Worm (Caenorhabditis elegans) whole organism, L1 larva: ENCODE data around the gene sri-50.

ENCODE experiments used
- C16A3.4 ChIP-seq: fragments of 150-350 bp; optimal IDR thresholded peaks from 2 replicates; lab custom pipeline; 2014; ENCODE audit warnings: missing biosample characterization, missing genetic modification characterization
- aly-2 ChIP-seq: fragments of 150-350 bp; optimal IDR thresholded peaks from 2 replicates; lab custom pipeline; 2014; ENCODE audit warnings: missing biosample characterization, missing genetic modification characterization
- ama-1 ChIP-seq: fragments of 150-350 bp; optimal IDR thresholded peaks from 2 replicates; lab custom pipeline; 2014
- ceh-8 ChIP-seq: fragments of 200-800 bp; sonication (Bioruptor generic); optimal IDR thresholded peaks from 2 replicates; lab custom pipeline; 2018; ENCODE audit warnings: mild to moderate bottlenecking, missing genetic modification characterization, moderate library complexity, missing compliant biosample characterization
- ceh-90 ChIP-seq: sonication (generic microtip); optimal IDR thresholded peaks from 2 replicates; lab custom pipeline; 2016; ENCODE audit warnings: missing genetic modification characterization, missing compliant biosample characterization
- dsc-1 ChIP-seq: sonication (generic microtip); optimal IDR thresholded peaks from 2 replicates; lab custom pipeline; 2016; ENCODE audit warnings: mild to moderate bottlenecking, missing genetic modification characterization, missing compliant biosample characterization
- efl-3 ChIP-seq: fragments of 200-800 bp; sonication (Bioruptor generic); optimal IDR thresholded peaks from 2 replicates; lab custom pipeline; 2018; ENCODE audit warnings: mild to moderate bottlenecking, missing genetic modification characterization, missing compliant biosample characterization
- elt-3 ChIP-seq, 6 experiments: fragments of 150-350 bp in 1 of 6; sonication (generic microtip); optimal IDR thresholded peaks; 2 replicates each; lab custom pipeline; 2017 to 2018; ENCODE audit warnings: missing biosample characterization in 6 of 6, missing genetic modification characterization in 6 of 6, inconsistent platforms in 1 of 6
- ets-5 ChIP-seq: fragments of 200-800 bp; sonication (Bioruptor generic); IDR thresholded peaks from 2 replicates; pipeline ENCODE4 v1.3.6; 2022; ENCODE audit warnings: missing genetic modification characterization, missing compliant biosample characterization
- fkh-8 ChIP-seq: sonication (generic microtip); optimal IDR thresholded peaks from 2 replicates; lab custom pipeline; 2016; ENCODE audit warnings: mild to moderate bottlenecking, missing genetic modification characterization, missing compliant biosample characterization
- fos-1 ChIP-seq: fragments of 150-350 bp; optimal IDR thresholded peaks from 2 replicates; lab custom pipeline; 2014; ENCODE audit warnings: missing biosample characterization, missing genetic modification characterization
- hlh-17 ChIP-seq: fragments of 200-800 bp; sonication (Bioruptor generic); optimal IDR thresholded peaks from 2 replicates; lab custom pipeline; 2018; ENCODE audit warnings: missing genetic modification characterization, mild to moderate bottlenecking, missing compliant biosample characterization, moderate library complexity, borderline replicate concordance
- irx-1 ChIP-seq: sonication (generic microtip); optimal IDR thresholded peaks from 2 replicates; lab custom pipeline; 2016; ENCODE audit warnings: missing genetic modification characterization, missing compliant biosample characterization
- isw-1 ChIP-seq: fragments of 200-800 bp; sonication (Bioruptor generic); IDR thresholded peaks from 2 replicates; pipeline ENCODE4 v1.3.6; 2022; ENCODE audit warnings: missing genetic modification characterization, missing compliant biosample characterization
- jun-1 ChIP-seq: fragments of 150-350 bp; optimal IDR thresholded peaks from 2 replicates; lab custom pipeline; 2014; ENCODE audit warnings: missing biosample characterization, missing genetic modification reagents, missing genetic modification characterization
- lin-35 ChIP-seq, 2 experiments: fragments of 150-350 bp; optimal IDR thresholded peaks; 2 replicates each; lab custom pipeline; 2014; ENCODE audit warnings: missing biosample characterization in 2 of 2, missing genetic modification characterization in 2 of 2, missing genetic modification reagents in 2 of 2
- mab-9 ChIP-seq: fragments of 200-800 bp; sonication (Bioruptor generic); IDR thresholded peaks from 2 replicates; pipeline ENCODE4 v1.3.6; 2022; ENCODE audit warnings: missing genetic modification reagents, missing genetic modification characterization, missing compliant biosample characterization
- mdl-1 ChIP-seq, 2 experiments: fragments of 150-350 bp; optimal IDR thresholded peaks; 2 replicates each; lab custom pipeline; 2014 to 2017; ENCODE audit warnings: missing biosample characterization in 2 of 2, missing genetic modification characterization in 2 of 2, inconsistent platforms in 1 of 2
- mep-1 ChIP-seq: fragments of 150-350 bp; optimal IDR thresholded peaks from 2 replicates; lab custom pipeline; 2014; ENCODE audit warnings: missing biosample characterization, missing genetic modification characterization
- nhr-11 ChIP-seq: fragments of 150-350 bp; optimal IDR thresholded peaks from 2 replicates; lab custom pipeline; 2014; ENCODE audit warnings: missing biosample characterization, missing genetic modification characterization
- nhr-19 ChIP-seq: fragments of 200-800 bp; sonication (Bioruptor generic); conservative IDR thresholded peaks from 2 replicates; pipeline ENCODE4 v1.3.6; 2022; ENCODE audit warnings: missing genetic modification characterization, missing compliant biosample characterization
- nhr-20 ChIP-seq: sonication (generic microtip); optimal IDR thresholded peaks from 2 replicates; lab custom pipeline; 2016; ENCODE audit warnings: mild to moderate bottlenecking, missing genetic modification characterization, missing compliant biosample characterization
- nhr-71 ChIP-seq: sonication (generic microtip); optimal IDR thresholded peaks from 2 replicates; lab custom pipeline; 2016; ENCODE audit warnings: mild to moderate bottlenecking, missing genetic modification characterization, moderate library complexity, missing compliant biosample characterization
- nhr-84 ChIP-seq: sonication (generic microtip); optimal IDR thresholded peaks from 2 replicates; lab custom pipeline; 2017; ENCODE audit warnings: missing biosample characterization, missing genetic modification characterization
- nhr-90 ChIP-seq: sonication (generic microtip); optimal IDR thresholded peaks from 2 replicates; lab custom pipeline; 2016; ENCODE audit warnings: mild to moderate bottlenecking, missing genetic modification characterization, missing compliant biosample characterization; ENCODE audit not compliant: poor library complexity
- pag-3 ChIP-seq: sonication (generic microtip); optimal IDR thresholded peaks from 2 replicates; lab custom pipeline; 2017; ENCODE audit warnings: missing genetic modification characterization, mild to moderate bottlenecking, missing compliant biosample characterization, antibody characterized with exemption, borderline replicate concordance; ENCODE audit not compliant: insufficient read depth
- pax-3 ChIP-seq: fragments of 200-800 bp; sonication (Bioruptor generic); optimal IDR thresholded peaks from 2 replicates; lab custom pipeline; 2018; ENCODE audit warnings: mild to moderate bottlenecking, missing genetic modification characterization, moderate library complexity, missing compliant biosample characterization
- rnt-1 ChIP-seq: sonication (generic microtip); optimal IDR thresholded peaks from 2 replicates; lab custom pipeline; 2016; ENCODE audit warnings: mild to moderate bottlenecking, missing genetic modification characterization, moderate library complexity, missing compliant biosample characterization
- skn-1 ChIP-seq: fragments of 150-350 bp; optimal IDR thresholded peaks from 2 replicates; lab custom pipeline; 2014; ENCODE audit warnings: missing biosample characterization, missing genetic modification characterization
- snpc-4 ChIP-seq: fragments of 150-350 bp; optimal IDR thresholded peaks from 2 replicates; lab custom pipeline; 2014; ENCODE audit warnings: missing biosample characterization, missing genetic modification characterization
- sptf-1 ChIP-seq: fragments of 150-350 bp; optimal IDR thresholded peaks from 2 replicates; lab custom pipeline; 2014; ENCODE audit warnings: missing biosample characterization, missing genetic modification characterization
- sup-37 ChIP-seq: fragments of 200-800 bp; sonication (Bioruptor generic); optimal IDR thresholded peaks from 2 replicates; lab custom pipeline; 2018; ENCODE audit warnings: mild to moderate bottlenecking, missing genetic modification characterization, missing compliant biosample characterization
- swsn-7 ChIP-seq: sonication (generic microtip); optimal IDR thresholded peaks from 2 replicates; lab custom pipeline; 2016; ENCODE audit warnings: missing genetic modification characterization, missing compliant biosample characterization
- tbx-2 ChIP-seq: sonication (generic microtip); optimal IDR thresholded peaks from 2 replicates; lab custom pipeline; 2016; ENCODE audit warnings: missing genetic modification characterization, missing compliant biosample characterization
- unc-86 ChIP-seq: sonication (generic microtip); optimal IDR thresholded peaks from 2 replicates; lab custom pipeline; 2016; ENCODE audit warnings: missing genetic modification characterization, missing compliant biosample characterization
- vab-15 ChIP-seq: sonication (generic microtip); optimal IDR thresholded peaks from 2 replicates; lab custom pipeline; 2017; ENCODE audit warnings: missing genotype, mild to moderate bottlenecking, missing genetic modification characterization, missing compliant biosample characterization
- xbp-1 ChIP-seq: sonication (generic microtip); optimal IDR thresholded peaks from 2 replicates; lab custom pipeline; 2016; ENCODE audit warnings: missing genetic modification characterization, missing compliant biosample characterization
- zag-1 ChIP-seq: fragments of 150-350 bp; optimal IDR thresholded peaks from 2 replicates; lab custom pipeline; 2014; ENCODE audit warnings: missing biosample characterization, missing genetic modification characterization
- zip-4 ChIP-seq: fragments of 200-800 bp; sonication (Bioruptor generic); optimal IDR thresholded peaks from 2 replicates; lab custom pipeline; 2018; ENCODE audit warnings: mild to moderate bottlenecking, missing genetic modification characterization, moderate library complexity, missing compliant biosample characterization
- ztf-4 ChIP-seq: fragments of 150-350 bp; optimal IDR thresholded peaks from 2 replicates; lab custom pipeline; 2014; ENCODE audit warnings: missing biosample characterization, missing genetic modification characterization

The sri-50 gene

ce11 chrII:3203415-3203814, at the start of gene sri-50:
Gene sri-50 (plus strand): TSS chrII:3203715.
- TF ChIP-seq mdl-1 (tag; optimal IDR thresholded peaks at IDR 0.05; lab: Kevin White, UChicago) (no peak), lin-35 (GFP tag; optimal IDR thresholded peaks at IDR 0.05; lab: Kevin White, UChicago) (no peak), ama-1 (lab: Kevin White, UChicago) (no peak), snpc-4 (tag; lab: Kevin White, UChicago) (no peak), sptf-1 (no peak), elt-3 (tag; optimal IDR thresholded peaks at IDR 0.05; lab: Kevin White, UChicago) (no peak), nhr-84 (tag; lab: Kevin White, UChicago) (no peak), C16A3.4 (tag; lab: Kevin White, UChicago) (no peak), fos-1 (tag; lab: Kevin White, UChicago) (no peak), vab-15 (tag; lab: Kevin White, UChicago) (no peak)

ce11 chrII:3154383-3154782, 49.1 kb upstream of the sri-50 start, which contains the start of gene sri-32:
Gene sri-32 (minus strand): TSS chrII:3154483.
- TF ChIP-seq swsn-7 (tag; lab: Kevin White, UChicago), result no peak
- TF ChIP-seq aly-2 (tag; lab: Kevin White, UChicago), result no peak
- no peak for TF ChIP-seq dsc-1 (tag; lab: Kevin White, UChicago)
- TF ChIP-seq nhr-84 (tag; lab: Kevin White, UChicago), result no peak
- no peak for TF ChIP-seq ets-5
- TF ChIP-seq sup-37, result no peak
- TF ChIP-seq skn-1 (tag; lab: Kevin White, UChicago), result no peak
- no peak for TF ChIP-seq mab-9 (GFP tag; lab: Robert Waterston, UW)
- no peak for TF ChIP-seq xbp-1 (tag; lab: Kevin White, UChicago)
- no peak for TF ChIP-seq unc-86
- no peak for TF ChIP-seq tbx-2 (tag; lab: Kevin White, UChicago)
- TF ChIP-seq ztf-4, result no peak
- TF ChIP-seq pag-3 (tag; lab: Kevin White, UChicago), result no peak

- no peak for TF ChIP-seq isw-1 (GFP tag; lab: Robert Waterston, UW)
- TF ChIP-seq fkh-8 (tag; lab: Kevin White, UChicago), result peak; percentile 57
Observed at ce11 chrII:3156749-3157148, 46.8 kb upstream of the sri-50 start, which contains the start of gene sri-33. Gene sri-33 (minus strand): TSS chrII:3156849.

- TF ChIP-seq nhr-71, result no peak
- TF ChIP-seq efl-3 (GFP tag; lab: Kevin White, UChicago), result no peak
- TF ChIP-seq jun-1, result no peak
- no peak for TF ChIP-seq irx-1 (tag; lab: Kevin White, UChicago)
- TF ChIP-seq nhr-20 (tag; lab: Kevin White, UChicago), result no peak
- TF ChIP-seq nhr-90 (tag; lab: Kevin White, UChicago), result no peak
- no peak for TF ChIP-seq ceh-90 (tag; lab: Kevin White, UChicago)
- no peak for TF ChIP-seq ceh-8 (GFP tag; lab: Kevin White, UChicago)
- TF ChIP-seq rnt-1 (tag; lab: Kevin White, UChicago), result no peak
- TF ChIP-seq ama-1 (lab: Kevin White, UChicago), result no peak
- TF ChIP-seq dsc-1 (tag; lab: Kevin White, UChicago), result no peak
- no peak for TF ChIP-seq lin-35 (GFP tag; optimal IDR thresholded peaks at IDR 0.05; lab: Kevin White, UChicago)
- TF ChIP-seq mep-1, result no peak
- TF ChIP-seq nhr-19 (GFP tag; lab: Robert Waterston, UW), result no peak
- no peak for TF ChIP-seq zag-1 (tag; lab: Kevin White, UChicago)
- no peak for TF ChIP-seq hlh-17 (GFP tag; lab: Kevin White, UChicago)
- no peak for TF ChIP-seq nhr-11 (tag; lab: Kevin White, UChicago)
- no peak for TF ChIP-seq zip-4 (GFP tag; lab: Kevin White, UChicago)
- TF ChIP-seq pax-3 (tag; lab: Kevin White, UChicago), result no peak
- TF ChIP-seq, all 84 proteins: peak for 0
Observed at ce11 chrII:3158985-3159384, 44.5 kb upstream of the sri-50 start, which contains the start of gene sri-34. Gene sri-34 (minus strand): TSS chrII:3159085.
